Fruit fly (Drosophila melanogaster) whole organism, embryonic: ENCODE data around the gene ph-d.

ENCODE experiments used
- Atf-2 ChIP-seq: fragments of 200-800 bp; sonication (Bioruptor generic); optimal IDR thresholded peaks from 2 replicates; lab custom pipeline; 2016; ENCODE audit warnings: missing biosample characterization, missing genetic modification characterization
- Bteb2 ChIP-seq: fragments of 200-800 bp; sonication (Bioruptor generic); optimal IDR thresholded peaks from 2 replicates; lab custom pipeline; 2016; ENCODE audit warnings: missing biosample characterization, missing genetic modification characterization
- CG10431 ChIP-seq: fragments of 200-800 bp; sonication (Bioruptor generic); optimal IDR thresholded peaks from 3 replicates; lab custom pipeline; 2018; ENCODE audit warnings: missing biosample characterization, mild to moderate bottlenecking, missing genetic modification characterization
- CG10654 ChIP-seq: fragments of 200-800 bp; sonication (Bioruptor generic); optimal IDR thresholded peaks from 2 replicates; lab custom pipeline; 2016; ENCODE audit warnings: missing biosample characterization, missing genetic modification characterization
- CG11093 ChIP-seq: fragments of 200-800 bp; sonication (Bioruptor generic); IDR thresholded peaks from 3 replicates; pipeline ENCODE4 v1.3.6; 2022; ENCODE audit warnings: missing biosample characterization, missing genetic modification characterization
- CG11456 ChIP-seq: fragments of 200-800 bp; sonication (Bioruptor generic); IDR thresholded peaks from 3 replicates; pipeline ENCODE4 v1.3.6; 2022; ENCODE audit warnings: missing biosample characterization, missing genetic modification characterization
- CG12236 ChIP-seq: fragments of 200-800 bp; sonication (Bioruptor generic); optimal IDR thresholded peaks from 2 replicates; lab custom pipeline; 2016; ENCODE audit warnings: missing biosample characterization, missing genetic modification characterization
- CG13296 ChIP-seq: fragments of 200-800 bp; sonication (Bioruptor generic); optimal IDR thresholded peaks from 3 replicates; lab custom pipeline; 2018; ENCODE audit warnings: missing biosample characterization, mild to moderate bottlenecking, missing genetic modification characterization
- CG13775 ChIP-seq: fragments of 200-800 bp; sonication (Bioruptor generic); optimal IDR thresholded peaks from 3 replicates; lab custom pipeline; 2017; ENCODE audit warnings: missing biosample characterization, mild to moderate bottlenecking, missing genetic modification characterization
- CG14014 ChIP-seq: fragments of 200-800 bp; sonication (Bioruptor generic); IDR thresholded peaks from 2 replicates; pipeline ENCODE4 v1.3.6; 2022; ENCODE audit warnings: missing biosample characterization, missing genetic modification characterization
- CG1832 ChIP-seq: fragments of 200-800 bp; sonication (Bioruptor generic); optimal IDR thresholded peaks from 2 replicates; lab custom pipeline; 2017; ENCODE audit warnings: missing biosample characterization, mild to moderate bottlenecking, missing genetic modification characterization, inconsistent platforms
- CG2116 ChIP-seq: fragments of 200-800 bp; sonication (Bioruptor generic); optimal IDR thresholded peaks from 3 replicates; lab custom pipeline; 2018; ENCODE audit warnings: missing biosample characterization, mild to moderate bottlenecking, missing genetic modification characterization
- CG2129 ChIP-seq: fragments of 200-800 bp; sonication (Bioruptor generic); IDR thresholded peaks from 2 replicates; pipeline ENCODE4 v1.3.6; 2022; ENCODE audit warnings: missing biosample characterization, missing genetic modification characterization; ENCODE audit not compliant: partially characterized antibody
- CG2875 ChIP-seq: fragments of 200-800 bp; sonication (Bioruptor generic); optimal IDR thresholded peaks from 2 replicates; lab custom pipeline; 2017; ENCODE audit warnings: missing biosample characterization, mild to moderate bottlenecking, missing genetic modification characterization, missing genetic modification reagents
- CG30431 ChIP-seq: fragments of 200-800 bp; sonication (Bioruptor generic); optimal IDR thresholded peaks from 2 replicates; lab custom pipeline; 2017; ENCODE audit warnings: missing biosample characterization, missing genetic modification characterization
- CG31224 ChIP-seq: fragments of 200-800 bp; sonication (Bioruptor generic); IDR thresholded peaks from 2 replicates; pipeline ENCODE4 v1.3.6; 2022; ENCODE audit warnings: missing biosample characterization, missing genetic modification characterization
- CG31388 ChIP-seq: fragments of 200-800 bp; sonication (Bioruptor generic); optimal IDR thresholded peaks from 2 replicates; lab custom pipeline; 2016; ENCODE audit warnings: missing biosample characterization, missing genetic modification characterization
- CG3407 ChIP-seq: fragments of 200-800 bp; sonication (Bioruptor generic); optimal IDR thresholded peaks from 2 replicates; lab custom pipeline; 2018; ENCODE audit warnings: missing biosample characterization, mild to moderate bottlenecking, missing genetic modification characterization
- CG4282 ChIP-seq: fragments of 200-800 bp; sonication (Bioruptor generic); optimal IDR thresholded peaks from 2 replicates; lab custom pipeline; 2016; ENCODE audit warnings: missing biosample characterization, missing genetic modification characterization
- CG4617 ChIP-seq: fragments of 200-800 bp; sonication (Bioruptor generic); optimal IDR thresholded peaks from 3 replicates; lab custom pipeline; 2016; ENCODE audit warnings: missing biosample characterization, missing genetic modification characterization, borderline replicate concordance
- CG5180 ChIP-seq: fragments of 200-800 bp; sonication (Bioruptor generic); optimal IDR thresholded peaks from 3 replicates; lab custom pipeline; 2017; ENCODE audit warnings: missing biosample characterization, missing genetic modification characterization, mild to moderate bottlenecking, moderate library complexity, missing genetic modification reagents
- CG5245 ChIP-seq: fragments of 200-800 bp; sonication (Bioruptor generic); optimal IDR thresholded peaks from 3 replicates; lab custom pipeline; 2016; ENCODE audit warnings: missing biosample characterization, missing genetic modification characterization
- CG6689 ChIP-seq: fragments of 200-800 bp; sonication (Bioruptor generic); IDR thresholded peaks from 2 replicates; pipeline ENCODE4 v1.3.6; 2022; ENCODE audit warnings: missing biosample characterization, missing genetic modification characterization
- CG7357 ChIP-seq: fragments of 200-800 bp; sonication (Bioruptor generic); IDR thresholded peaks from 3 replicates; pipeline ENCODE4 v1.3.6; 2022; ENCODE audit warnings: missing biosample characterization, missing genetic modification characterization
- CG7987 ChIP-seq: fragments of 200-800 bp; sonication (Bioruptor generic); optimal IDR thresholded peaks from 2 replicates; lab custom pipeline; 2018; ENCODE audit warnings: missing biosample characterization, mild to moderate bottlenecking, missing genetic modification characterization, moderate library complexity
- CG8359 ChIP-seq: fragments of 200-800 bp; sonication (Bioruptor generic); optimal IDR thresholded peaks from 2 replicates; lab custom pipeline; 2017; ENCODE audit warnings: missing biosample characterization, mild to moderate bottlenecking, missing genetic modification characterization, borderline replicate concordance
- Fer1 ChIP-seq: fragments of 200-800 bp; sonication (Bioruptor generic); optimal IDR thresholded peaks from 2 replicates; lab custom pipeline; 2017; ENCODE audit warnings: missing biosample characterization, mild to moderate bottlenecking, missing genetic modification characterization
- Gug ChIP-seq: fragments of 200-800 bp; sonication (Bioruptor generic); IDR thresholded peaks from 4 replicates; pipeline ENCODE4 v1.3.6; 2022; ENCODE audit warnings: missing biosample characterization, missing genetic modification characterization
- HLH3B ChIP-seq: fragments of 200-800 bp; sonication (Bioruptor generic); IDR thresholded peaks from 2 replicates; pipeline ENCODE4 v1.3.6; 2022; ENCODE audit warnings: missing biosample characterization, missing genetic modification characterization
- Lim3 ChIP-seq: fragments of 200-800 bp; sonication (Bioruptor generic); IDR thresholded peaks from 2 replicates; pipeline ENCODE4 v1.3.6; 2022; ENCODE audit warnings: missing biosample characterization, missing genetic modification characterization
- Meics ChIP-seq: fragments of 200-800 bp; sonication (Bioruptor generic); optimal IDR thresholded peaks from 2 replicates; lab custom pipeline; 2017; ENCODE audit warnings: missing biosample characterization, mild to moderate bottlenecking, missing genetic modification characterization
- Myb ChIP-seq: fragments of 200-800 bp; sonication (Bioruptor generic); optimal IDR thresholded peaks from 2 replicates; lab custom pipeline; 2016; ENCODE audit warnings: missing biosample characterization, missing genetic modification characterization
- Rfx ChIP-seq: fragments of 200-800 bp; sonication (Bioruptor generic); IDR thresholded peaks from 2 replicates; pipeline ENCODE4 v1.3.6; 2022; ENCODE audit warnings: missing biosample characterization, missing genetic modification characterization
- TFAM ChIP-seq: fragments of 200-800 bp; sonication (Bioruptor generic); optimal IDR thresholded peaks from 2 replicates; lab custom pipeline; 2017; ENCODE audit warnings: missing biosample characterization, missing genetic modification characterization, inconsistent platforms
- Vsx1 ChIP-seq: fragments of 200-800 bp; sonication (Bioruptor generic); optimal IDR thresholded peaks from 2 replicates; lab custom pipeline; 2017; ENCODE audit warnings: missing biosample characterization, mild to moderate bottlenecking, missing genetic modification characterization, missing genetic modification reagents
- amos ChIP-seq: fragments of 200-800 bp; sonication (Bioruptor generic); IDR thresholded peaks from 2 replicates; pipeline ENCODE4 v1.3.6; 2022; ENCODE audit warnings: missing biosample characterization, missing genetic modification characterization; ENCODE audit not compliant: partially characterized antibody
- az2 ChIP-seq: fragments of 200-800 bp; sonication (Bioruptor generic); optimal IDR thresholded peaks from 3 replicates; lab custom pipeline; 2016; ENCODE audit warnings: missing biosample characterization, missing genetic modification characterization
- br ChIP-seq: fragments of >200 bp; optimal IDR thresholded peaks from 2 replicates; lab custom pipeline; 2017
- cato ChIP-seq: fragments of 200-800 bp; sonication (Bioruptor generic); optimal IDR thresholded peaks from 2 replicates; lab custom pipeline; 2016; ENCODE audit warnings: missing biosample characterization, missing genetic modification characterization, borderline replicate concordance
- crc ChIP-seq: fragments of 200-800 bp; sonication (Bioruptor generic); optimal IDR thresholded peaks from 2 replicates; lab custom pipeline; 2016; ENCODE audit warnings: missing biosample characterization, missing genetic modification characterization
- crp ChIP-seq, 2 experiments: fragments of 200-800 bp; sonication (Bioruptor generic); optimal IDR thresholded peaks; 2 replicates in 1 of 2; 3 replicates in 1 of 2; lab custom pipeline; 2017; ENCODE audit warnings: missing biosample characterization in 2 of 2, missing genetic modification characterization in 2 of 2, mild to moderate bottlenecking in 1 of 2, moderate library complexity in 1 of 2
- exex ChIP-seq: fragments of 200-800 bp; sonication (Bioruptor generic); optimal IDR thresholded peaks from 4 replicates; lab custom pipeline; 2018; ENCODE audit warnings: missing biosample characterization, mild to moderate bottlenecking, missing genetic modification characterization, moderate library complexity
- ind ChIP-seq: fragments of 200-800 bp; sonication (Bioruptor generic); optimal IDR thresholded peaks from 3 replicates; lab custom pipeline; 2016; ENCODE audit warnings: missing biosample characterization, missing genetic modification characterization
- kah ChIP-seq: fragments of 200-800 bp; sonication (Bioruptor generic); optimal IDR thresholded peaks from 2 replicates; lab custom pipeline; 2018; ENCODE audit warnings: missing biosample characterization, mild to moderate bottlenecking, missing genetic modification characterization
- lmd ChIP-seq: fragments of 200-800 bp; sonication (Bioruptor generic); IDR thresholded peaks from 2 replicates; pipeline ENCODE4 v1.3.6; 2022; ENCODE audit warnings: missing biosample characterization, missing genetic modification characterization
- odd ChIP-seq: fragments of 200-800 bp; sonication (Bioruptor generic); optimal IDR thresholded peaks from 2 replicates; lab custom pipeline; 2017; ENCODE audit warnings: missing biosample characterization, mild to moderate bottlenecking, missing genetic modification characterization
- sc ChIP-seq, 3 experiments: fragments of >200 bp in 2 of 3; fragments of 200-800 bp in 1 of 3; sonication (Bioruptor generic) in 1 of 3; optimal IDR thresholded peaks; 2 replicates in 2 of 3; 3 replicates in 1 of 3; lab custom pipeline; 2017; ENCODE audit warnings: mild to moderate bottlenecking in 1 of 3, missing biosample characterization in 1 of 3, missing genetic modification characterization in 1 of 3, missing genetic modification reagents in 1 of 3
- sens-2 ChIP-seq: fragments of 200-800 bp; sonication (Bioruptor generic); IDR thresholded peaks from 2 replicates; pipeline ENCODE4 v1.3.6; 2022; ENCODE audit warnings: missing biosample characterization, missing genetic modification characterization
- tx ChIP-seq: fragments of 200-800 bp; sonication (Bioruptor generic); optimal IDR thresholded peaks from 2 replicates; lab custom pipeline; 2016; ENCODE audit warnings: missing biosample characterization, missing genetic modification characterization

Gene ph-d

DNA sequence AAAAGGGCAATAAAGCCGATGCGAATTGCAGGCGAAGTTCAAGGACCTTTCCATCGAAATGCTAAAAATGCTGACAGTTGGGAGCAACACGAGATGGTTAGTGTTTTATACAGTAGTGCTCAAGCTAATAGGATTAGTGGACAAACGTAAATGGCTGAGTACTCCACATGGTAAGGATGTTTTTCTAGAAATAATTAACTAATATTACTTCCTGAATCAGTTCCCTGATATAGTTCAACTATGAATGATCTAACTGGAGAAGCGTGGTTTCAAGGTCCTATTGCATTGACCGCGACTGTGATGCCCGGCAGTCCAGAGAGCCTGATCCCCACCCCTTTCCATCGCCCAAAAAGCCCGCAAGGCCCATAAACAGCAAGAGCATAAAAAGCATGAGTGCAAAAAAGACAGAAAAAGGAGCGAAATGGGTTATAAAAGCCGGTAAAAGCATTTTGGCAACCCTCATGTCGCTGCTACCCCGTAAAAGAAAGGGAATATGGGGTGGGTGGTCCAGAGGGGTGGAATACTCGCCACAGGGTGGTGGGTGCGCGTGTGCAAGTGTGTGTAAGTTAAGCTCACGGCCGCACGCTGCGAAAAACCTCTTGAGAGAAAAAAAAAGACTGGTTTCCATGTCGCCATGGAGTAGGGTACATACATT is 11.3 kb upstream of the ph-d start (continued):
- TF ChIP-seq CG13296: peak; percentile 34
- no peak for TF ChIP-seq sens-2 (GFP tag; lab: Robert Waterston, UW)
- peak; percentile 18 for TF ChIP-seq Vsx1
- TF ChIP-seq amos (GFP tag; lab: Robert Waterston, UW): no peak
- peak; percentile 37 for TF ChIP-seq odd
- TF ChIP-seq cato (GFP tag; lab: Kevin White, UChicago): peak; percentile 34
- TF ChIP-seq CG30431 (GFP tag; lab: Kevin White, UChicago): peak; percentile 60
- peak; percentile 54 for TF ChIP-seq Atf-2
- TF ChIP-seq CG14014 (GFP tag; lab: Robert Waterston, UW): peak; percentile 56; the same call in 1 of the 2 replicates
- no peak for TF ChIP-seq crp (GFP tag; optimal IDR thresholded peaks at IDR 0.05; lab: Kevin White, UChicago)
- peak; percentile 36 for TF ChIP-seq CG31388
- peak; percentile 28 for TF ChIP-seq CG3407 (GFP tag; lab: Kevin White, UChicago)
- peak; percentile 7 for TF ChIP-seq CG2116 (GFP tag; lab: Kevin White, UChicago)
- peak; percentile 65 for TF ChIP-seq az2 (GFP tag; lab: Kevin White, UChicago)
- no peak for TF ChIP-seq TFAM (GFP tag; lab: Kevin White, UChicago)
- peak; percentile 16 for TF ChIP-seq CG10654 (GFP tag; lab: Kevin White, UChicago)
- peak; percentile 54 for TF ChIP-seq crc (GFP tag; lab: Kevin White, UChicago)
- TF ChIP-seq Myb (GFP tag; lab: Kevin White, UChicago): peak; percentile 24
- TF ChIP-seq Gug: peak; percentile 24; the same call in 1 of the 4 replicates
- peak; percentile 42 for TF ChIP-seq tx (GFP tag; lab: Kevin White, UChicago)
- peak; percentile 69 for TF ChIP-seq ind (GFP tag; lab: Kevin White, UChicago)
- peak; percentile 74 for TF ChIP-seq HLH3B (GFP tag; lab: Robert Waterston, UW)
- TF ChIP-seq CG6689 (GFP tag; lab: Robert Waterston, UW): peak; percentile 65
- TF ChIP-seq CG10431 (GFP tag; lab: Kevin White, UChicago): peak; percentile 38
- no peak for TF ChIP-seq CG4282 (GFP tag; lab: Kevin White, UChicago)
- peak; percentile 39 for TF ChIP-seq Rfx (GFP tag; lab: Robert Waterston, UW)
- peak; percentile 49; the same call in 1 of the 3 replicates for TF ChIP-seq CG7357
- TF ChIP-seq br (lab: Kevin White, UChicago): no peak
- no peak for TF ChIP-seq exex (tag; lab: Kevin White, UChicago)
- TF ChIP-seq CG4617 (GFP tag; lab: Kevin White, UChicago): no peak
- 0 out of 3 replicates have a peak, but pooled peaks have one; percentile 21 for TF ChIP-seq CG11093 (GFP tag; lab: Robert Waterston, UW)
- no peak for TF ChIP-seq Lim3
- TF ChIP-seq CG13775 (GFP tag; lab: Kevin White, UChicago): peak; percentile 30
- TF ChIP-seq kah (GFP tag; lab: Kevin White, UChicago): peak; percentile 32
- TF ChIP-seq Fer1: peak; percentile 67
- peak; percentile 55 for TF ChIP-seq lmd (GFP tag; lab: Robert Waterston, UW)
- TF ChIP-seq CG8359 (GFP tag; lab: Kevin White, UChicago): peak; percentile 60
- peak; percentile 36 for TF ChIP-seq Bteb2 (GFP tag; lab: Kevin White, UChicago)
- no peak for TF ChIP-seq CG12236 (GFP tag; lab: Kevin White, UChicago)
- TF ChIP-seq CG5245 (GFP tag; lab: Kevin White, UChicago): peak; percentile 45
- TF ChIP-seq Meics: peak; percentile 67
- no peak for TF ChIP-seq CG7987 (GFP tag; lab: Kevin White, UChicago)
- TF ChIP-seq CG2875 (GFP tag; lab: Kevin White, UChicago): peak; percentile 55
- TF ChIP-seq CG2129 (GFP tag; lab: Robert Waterston, UW): no peak
- TF ChIP-seq CG5180 (GFP tag; lab: Kevin White, UChicago): peak; percentile 54
- TF ChIP-seq CG31224 (GFP tag; lab: Robert Waterston, UW): peak; percentile 34; the same call in 1 of the 2 replicates
- TF ChIP-seq CG11456 (GFP tag; lab: Robert Waterston, UW): peak; percentile 58; the same call in 1 of the 3 replicates
- TF ChIP-seq CG1832: no peak
- TF ChIP-seq sc (optimal IDR thresholded peaks at IDR 0.05; lab: Kevin White, UChicago): no peak
- TF ChIP-seq sc (GFP tag; optimal IDR thresholded peaks at IDR 0.05; lab: Kevin White, UChicago): peak; percentile 60
